Worm (Caenorhabditis elegans): ENCODE data around the gene sel-7.

The sel-7 gene

DNA sequence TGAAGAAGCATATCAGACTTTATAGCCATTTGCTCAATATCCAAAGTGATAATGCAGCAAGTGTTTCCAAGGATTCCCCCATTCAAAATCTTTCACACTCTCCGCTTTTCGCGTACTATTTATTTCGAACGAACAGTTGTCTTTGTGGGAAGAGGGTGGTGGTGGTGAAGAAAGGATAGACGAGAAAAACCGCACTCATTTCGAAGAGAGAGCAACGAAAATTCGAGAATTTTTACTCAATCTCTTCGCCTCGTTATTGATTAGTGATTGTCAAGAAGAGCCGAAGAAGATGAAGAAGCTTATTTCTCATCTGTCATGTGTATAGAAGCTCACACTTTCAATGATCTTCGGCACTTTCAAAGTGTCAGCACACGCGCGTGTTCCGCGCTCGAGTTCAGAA is 52.4 kb downstream of the sel-7 start:
- TF ChIP-seq rnt-1 (tag; optimal IDR thresholded peaks at IDR 0.05) (peak; percentile 98), unc-55 (GFP tag; optimal IDR thresholded peaks at IDR 0.05) (peak; percentile 76), unc-86 (tag; optimal IDR thresholded peaks at IDR 0.05) (no peak), ceh-24 (tag; optimal IDR thresholded peaks at IDR 0.05) (no peak), ceh-18 (tag; optimal IDR thresholded peaks at IDR 0.05) (peak; percentile 74), npax-4 (tag; optimal IDR thresholded peaks at IDR 0.05) (no peak), T23F11.4 (GFP tag; optimal IDR thresholded peaks at IDR 0.05) (no peak), tbx-2 (tag; optimal IDR thresholded peaks at IDR 0.05) (peak; percentile 6), ceh-34 (tag; optimal IDR thresholded peaks at IDR 0.05) (no peak), ref-2 (tag; optimal IDR thresholded peaks at IDR 0.05) (no peak), ztf-16 (tag; optimal IDR thresholded peaks at IDR 0.05) (no peak), unc-42 (tag; optimal IDR thresholded peaks at IDR 0.05) (no peak), elt-2 (tag; optimal IDR thresholded peaks at IDR 0.05) (no peak), elt-4 (tag; optimal IDR thresholded peaks at IDR 0.05) (no peak)
